Fruit fly (Drosophila melanogaster) S2 (cell line): Measurements from ENCODE around the gene CG31538.

Experiments used
- CG8478 ChIP-seq: fragments of >200 bp; optimal IDR thresholded peaks from 2 replicates; lab custom pipeline; 2018
- CTCF ChIP-seq, 2 experiments: fragments of >200 bp; optimal IDR thresholded peaks; 2 replicates each; lab custom pipeline; 2018

DNA sequence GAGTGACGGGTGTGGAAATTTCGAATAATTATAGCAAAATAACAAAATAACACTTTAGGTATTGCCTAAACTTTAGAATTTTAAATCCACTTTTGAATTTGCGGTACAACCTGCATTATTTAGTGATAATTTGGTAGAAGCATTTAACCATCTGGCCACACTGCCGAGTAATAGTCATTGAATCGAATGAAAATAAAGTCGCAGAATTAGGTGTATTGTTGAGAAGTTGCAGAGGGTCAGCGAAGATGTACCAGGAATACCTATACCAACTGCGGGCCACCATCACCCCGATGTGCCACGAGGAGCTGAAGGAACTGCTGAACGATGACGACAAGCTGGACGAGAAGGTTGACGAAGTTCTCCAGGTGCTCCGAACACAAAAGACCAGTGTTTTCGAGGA, 51.6 kb downstream of the CG31538 start, which contains the start of gene Vps37B:
- TF ChIP-seq CG8478 (lab: Kevin White, UChicago) (no peak), CTCF (optimal IDR thresholded peaks at IDR 0.05; lab: Kevin White, UChicago) (no peak)
